Fruit fly (Drosophila melanogaster) whole organism, embryonic: ENCODE data around the gene rdog.
A peak's percentile ranks its signal among the peaks of the same experiment; 100 is the strongest.

Experiments
- Abd-B ChIP-seq: fragments of 200-800 bp; sonication (Bioruptor generic); optimal IDR thresholded peaks from 2 replicates; lab custom pipeline; 2018; ENCODE audit warnings: missing biosample characterization, mild to moderate bottlenecking, missing genetic modification characterization, moderate library complexity
- Atf-2 ChIP-seq: fragments of 200-800 bp; sonication (Bioruptor generic); optimal IDR thresholded peaks from 2 replicates; lab custom pipeline; 2016; ENCODE audit warnings: missing biosample characterization, missing genetic modification characterization
- Blimp-1 ChIP-seq: fragments of 200-800 bp; sonication (Bioruptor generic); optimal IDR thresholded peaks from 3 replicates; lab custom pipeline; 2018; ENCODE audit warnings: missing biosample characterization, missing genetic modification characterization, mild to moderate bottlenecking, moderate library complexity, missing genetic modification reagents
- CG1024 ChIP-seq: fragments of 200-800 bp; sonication (Bioruptor generic); IDR thresholded peaks from 2 replicates; pipeline ENCODE4 v1.3.6; 2022; ENCODE audit warnings: missing biosample characterization, missing genetic modification characterization
- CG10274 ChIP-seq: fragments of 200-800 bp; sonication (Bioruptor generic); optimal IDR thresholded peaks from 3 replicates; lab custom pipeline; 2017; ENCODE audit warnings: missing biosample characterization, mild to moderate bottlenecking, missing genetic modification characterization
- CG12299 ChIP-seq: fragments of 200-800 bp; sonication (Bioruptor generic); optimal IDR thresholded peaks from 2 replicates; lab custom pipeline; 2018; ENCODE audit warnings: missing biosample characterization, mild to moderate bottlenecking, missing genetic modification characterization
- CG12391 ChIP-seq: fragments of 200-800 bp; sonication (Bioruptor generic); optimal IDR thresholded peaks from 3 replicates; lab custom pipeline; 2018; ENCODE audit warnings: missing biosample characterization, mild to moderate bottlenecking, missing genetic modification characterization, moderate library complexity
- CG12942 ChIP-seq: fragments of 200-800 bp; sonication (Bioruptor generic); optimal IDR thresholded peaks from 3 replicates; lab custom pipeline; 2016; ENCODE audit warnings: missing biosample characterization, missing genetic modification characterization
- CG14050 ChIP-seq: fragments of 200-800 bp; sonication (Bioruptor generic); IDR thresholded peaks from 3 replicates; pipeline ENCODE4 v1.3.6; 2022; ENCODE audit warnings: missing biosample characterization, missing genetic modification characterization
- CG1602 ChIP-seq: fragments of 200-800 bp; sonication (Bioruptor generic); optimal IDR thresholded peaks from 3 replicates; lab custom pipeline; 2016; ENCODE audit warnings: missing biosample characterization, missing genetic modification characterization
- CG17568 ChIP-seq: fragments of 200-800 bp; sonication (Bioruptor generic); optimal IDR thresholded peaks from 2 replicates; lab custom pipeline; 2018; ENCODE audit warnings: missing biosample characterization, mild to moderate bottlenecking, missing genetic modification characterization, moderate library complexity
- CG2712 ChIP-seq: fragments of 200-800 bp; optimal IDR thresholded peaks from 3 replicates; lab custom pipeline; 2019; ENCODE audit warnings: missing biosample characterization, mild to moderate bottlenecking, missing genetic modification characterization, moderate library complexity
- CG4820 ChIP-seq: fragments of 200-800 bp; sonication (Bioruptor generic); optimal IDR thresholded peaks from 3 replicates; lab custom pipeline; 2016; ENCODE audit warnings: missing biosample characterization, missing genetic modification characterization
- CG6683 ChIP-seq: fragments of 200-800 bp; sonication (Bioruptor generic); optimal IDR thresholded peaks from 2 replicates; lab custom pipeline; 2017; ENCODE audit warnings: missing biosample characterization, mild to moderate bottlenecking, missing genetic modification characterization, missing genetic modification reagents
- CG7372 ChIP-seq: fragments of 200-800 bp; sonication (Bioruptor generic); IDR thresholded peaks from 2 replicates; pipeline ENCODE4 v1.3.6; 2022; ENCODE audit warnings: missing biosample characterization, missing genetic modification characterization
- CG7745 ChIP-seq: fragments of 200-800 bp; sonication (Bioruptor generic); optimal IDR thresholded peaks from 2 replicates; lab custom pipeline; 2018; ENCODE audit warnings: missing biosample characterization, mild to moderate bottlenecking, missing genetic modification characterization, moderate library complexity
- CG8388 ChIP-seq: fragments of 200-800 bp; sonication (Bioruptor generic); optimal IDR thresholded peaks from 2 replicates; lab custom pipeline; 2019; ENCODE audit warnings: missing biosample characterization, mild to moderate bottlenecking, missing genetic modification characterization, moderate library complexity
- CkIIα-i1 ChIP-seq: fragments of 200-800 bp; sonication (Bioruptor generic); IDR thresholded peaks from 2 replicates; pipeline ENCODE4 v1.3.6; 2022; ENCODE audit warnings: missing biosample characterization, missing genetic modification characterization
- Dp ChIP-seq: fragments of 200-800 bp; sonication (Bioruptor generic); optimal IDR thresholded peaks from 2 replicates; lab custom pipeline; 2018; ENCODE audit warnings: missing biosample characterization, mild to moderate bottlenecking, missing genetic modification characterization, moderate library complexity
- H15 ChIP-seq: fragments of 200-800 bp; sonication (Bioruptor generic); IDR thresholded peaks from 3 replicates; pipeline ENCODE4 v1.3.6; 2022; ENCODE audit warnings: missing biosample characterization, missing genetic modification characterization
- Lpt ChIP-seq: fragments of >200 bp; optimal IDR thresholded peaks from 2 replicates; lab custom pipeline; 2018; ENCODE audit warnings: missing biosample characterization, missing genetic modification characterization
- Meics ChIP-seq: fragments of 200-800 bp; sonication (Bioruptor generic); optimal IDR thresholded peaks from 2 replicates; lab custom pipeline; 2017; ENCODE audit warnings: missing biosample characterization, mild to moderate bottlenecking, missing genetic modification characterization
- NC2β ChIP-seq: fragments of 200-800 bp; sonication (Bioruptor generic); optimal IDR thresholded peaks from 2 replicates; lab custom pipeline; 2016; ENCODE audit warnings: missing biosample characterization, missing genetic modification characterization
- NFAT ChIP-seq: fragments of 200-800 bp; sonication (Bioruptor generic); IDR thresholded peaks from 2 replicates; pipeline ENCODE4 v1.3.6; 2022; ENCODE audit warnings: missing biosample characterization, missing genetic modification characterization
- Oli ChIP-seq: fragments of 200-800 bp; sonication (Bioruptor generic); optimal IDR thresholded peaks from 2 replicates; lab custom pipeline; 2018; ENCODE audit warnings: missing biosample characterization, mild to moderate bottlenecking, missing genetic modification characterization, moderate library complexity
- Opbp ChIP-seq: fragments of 200-800 bp; sonication (Bioruptor generic); IDR thresholded peaks from 3 replicates; pipeline ENCODE4 v1.3.6; 2022; ENCODE audit warnings: missing biosample characterization, missing genetic modification characterization; ENCODE audit not compliant: partially characterized antibody
- Side ChIP-seq: fragments of 200-800 bp; sonication (Bioruptor generic); optimal IDR thresholded peaks from 2 replicates; lab custom pipeline; 2016; ENCODE audit warnings: missing biosample characterization, missing genetic modification characterization
- Usf ChIP-seq: fragments of 200-800 bp; sonication (Bioruptor generic); optimal IDR thresholded peaks from 2 replicates; lab custom pipeline; 2017; ENCODE audit warnings: missing genotype, missing biosample characterization, missing genetic modification characterization
- Vsx1 ChIP-seq: fragments of 200-800 bp; sonication (Bioruptor generic); optimal IDR thresholded peaks from 2 replicates; lab custom pipeline; 2017; ENCODE audit warnings: missing biosample characterization, mild to moderate bottlenecking, missing genetic modification characterization, missing genetic modification reagents
- aop ChIP-seq: fragments of 200-800 bp; sonication (Bioruptor generic); IDR thresholded peaks from 2 replicates; pipeline ENCODE4 v1.3.6; 2022; ENCODE audit warnings: missing biosample characterization, missing genetic modification characterization
- bab2 ChIP-seq: fragments of 200-800 bp; sonication (Bioruptor generic); optimal IDR thresholded peaks from 2 replicates; lab custom pipeline; 2016; ENCODE audit warnings: missing biosample characterization, missing genetic modification characterization
- chm ChIP-seq: fragments of 200-800 bp; sonication (Bioruptor generic); IDR thresholded peaks from 2 replicates; pipeline ENCODE4 v1.3.6; 2022; ENCODE audit warnings: missing biosample characterization, missing genetic modification characterization
- dati ChIP-seq: fragments of 200-800 bp; sonication (Bioruptor generic); IDR thresholded peaks from 2 replicates; pipeline ENCODE4 v1.3.6; 2022; ENCODE audit warnings: missing biosample characterization, missing genetic modification characterization
- dysf ChIP-seq: fragments of 200-800 bp; sonication (Bioruptor generic); IDR thresholded peaks from 3 replicates; pipeline ENCODE4 v1.3.6; 2022; ENCODE audit warnings: missing biosample characterization, missing genetic modification characterization
- fd96Cb ChIP-seq: fragments of 200-800 bp; sonication (Bioruptor generic); optimal IDR thresholded peaks from 2 replicates; lab custom pipeline; 2018; ENCODE audit warnings: missing biosample characterization, mild to moderate bottlenecking, missing genetic modification characterization, moderate library complexity
- fru ChIP-seq: fragments of >200 bp; optimal IDR thresholded peaks from 2 replicates; lab custom pipeline; 2017
- gce ChIP-seq: fragments of 200-800 bp; sonication (Bioruptor generic); IDR thresholded peaks from 3 replicates; pipeline ENCODE4 v1.3.6; 2022; ENCODE audit warnings: missing biosample characterization, missing genetic modification characterization
- grn ChIP-seq: fragments of 200-800 bp; sonication (Bioruptor generic); optimal IDR thresholded peaks from 3 replicates; lab custom pipeline; 2017; ENCODE audit warnings: missing biosample characterization, missing genetic modification characterization
- jumu ChIP-seq: fragments of 200-800 bp; sonication (Bioruptor generic); optimal IDR thresholded peaks from 3 replicates; lab custom pipeline; 2016; ENCODE audit warnings: missing biosample characterization, missing genetic modification characterization
- kni ChIP-seq: fragments of 200-800 bp; sonication (Bioruptor generic); optimal IDR thresholded peaks from 3 replicates; lab custom pipeline; 2017; ENCODE audit warnings: mild to moderate bottlenecking, missing biosample characterization, missing genetic modification reagents, missing genetic modification characterization
- lbe ChIP-seq: fragments of 200-800 bp; sonication (Bioruptor generic); optimal IDR thresholded peaks from 2 replicates; lab custom pipeline; 2016; ENCODE audit warnings: missing biosample characterization, mild to moderate bottlenecking, missing genetic modification characterization
- lmd ChIP-seq: fragments of 200-800 bp; sonication (Bioruptor generic); IDR thresholded peaks from 2 replicates; pipeline ENCODE4 v1.3.6; 2022; ENCODE audit warnings: missing biosample characterization, missing genetic modification characterization
- prd ChIP-seq, 3 experiments: fragments of >200 bp in 2 of 3; fragments of 200-800 bp in 1 of 3; sonication (Bioruptor generic) in 1 of 3; optimal IDR thresholded peaks in 2 of 3; IDR thresholded peaks in 1 of 3; 2 replicates in 2 of 3; 3 replicates in 1 of 3; pipeline versions ENCODE4 v1.3.6 to Lab custom; 2017 to 2022; ENCODE audit warnings: missing biosample characterization in 1 of 3, missing genetic modification characterization in 1 of 3
- pros ChIP-seq: fragments of 200-800 bp; sonication (Bioruptor generic); optimal IDR thresholded peaks from 3 replicates; lab custom pipeline; 2019; ENCODE audit warnings: missing biosample characterization, mild to moderate bottlenecking, missing genetic modification characterization, moderate library complexity
- pum ChIP-seq: fragments of 200-800 bp; sonication (Bioruptor generic); optimal IDR thresholded peaks from 2 replicates; lab custom pipeline; 2016; ENCODE audit warnings: missing biosample characterization, missing genetic modification characterization
- sens ChIP-seq: fragments of 200-800 bp; sonication (Bioruptor generic); peaks from one replicate; lab custom pipeline; 2016; ENCODE audit warnings: missing biosample characterization, missing genetic modification characterization
- tll ChIP-seq, 2 experiments: fragments of 200-800 bp in 1 of 2; fragments of >200 bp in 1 of 2; sonication (Bioruptor generic) in 1 of 2; optimal IDR thresholded peaks; 2 replicates each; lab custom pipeline; 2017 to 2019; ENCODE audit warnings: missing biosample characterization in 2 of 2, missing genetic modification characterization in 2 of 2, mild to moderate bottlenecking in 1 of 2, moderate library complexity in 1 of 2
- tna ChIP-seq: fragments of 200-800 bp; sonication (Bioruptor generic); IDR thresholded peaks from 2 replicates; pipeline ENCODE4 v1.3.6; 2022; ENCODE audit warnings: missing biosample characterization, missing genetic modification characterization; ENCODE audit not compliant: partially characterized antibody
- vfl ChIP-seq: fragments of 200-800 bp; sonication (Bioruptor generic); optimal IDR thresholded peaks from 2 replicates; lab custom pipeline; 2016; ENCODE audit warnings: missing biosample characterization, missing genetic modification characterization
- z ChIP-seq: fragments of 200-800 bp; sonication (Bioruptor generic); IDR thresholded peaks from 3 replicates; pipeline ENCODE4 v1.3.6; 2022; ENCODE audit warnings: missing biosample characterization, missing genetic modification characterization
- zf30C ChIP-seq: fragments of 200-800 bp; sonication (Bioruptor generic); optimal IDR thresholded peaks from 3 replicates; lab custom pipeline; 2018; ENCODE audit warnings: missing biosample characterization, mild to moderate bottlenecking, missing genetic modification characterization

Gene rdog

DNA sequence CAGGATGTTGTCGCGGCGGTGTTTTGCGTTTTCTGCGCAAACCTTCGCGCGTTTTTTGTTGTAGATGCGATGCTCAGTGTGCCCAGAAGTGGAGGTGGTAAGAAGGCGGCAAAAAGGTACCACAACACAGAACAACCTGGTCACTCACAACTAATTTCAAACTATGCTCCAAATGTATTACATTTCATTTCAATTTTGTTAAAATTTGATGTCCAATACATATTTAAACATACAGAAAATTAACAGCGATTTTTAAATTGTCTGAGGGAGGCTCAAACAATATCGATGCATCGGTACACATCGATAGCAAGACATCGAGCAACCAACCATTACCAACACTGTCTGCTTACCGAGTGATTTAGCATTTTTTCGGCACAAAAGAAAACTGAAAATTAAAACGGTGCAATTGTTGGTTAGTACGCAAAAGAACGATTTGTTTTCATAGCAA is 4.7 kb upstream of the rdog start, which contains the start of the genes Slbp and Rpn2 (continued):
- TF ChIP-seq Atf-2 (GFP tag; lab: Kevin White, UChicago) (peak; percentile 16), tll (GFP tag; optimal IDR thresholded peaks at IDR 0.05; lab: Kevin White, UChicago) (no peak), jumu (peak; percentile 76), kni (no peak), pros (no peak), CG2712 (tag; lab: Kevin White, UChicago) (peak; percentile 55), pum (GFP tag; lab: Kevin White, UChicago) (peak; percentile 27), z (no peak), Side (peak; percentile 60), Opbp (GFP tag; lab: Robert Waterston, UW) (peak; percentile 88), dysf (GFP tag; lab: Robert Waterston, UW) (0 out of 3 replicates have a peak, but pooled peaks have one; percentile 13), dati (no peak), Dp (GFP tag; lab: Kevin White, UChicago) (peak; percentile 74), Meics (GFP tag; lab: Kevin White, UChicago) (peak; percentile 30), chm (GFP tag; lab: Robert Waterston, UW) (no peak), zf30C (GFP tag; lab: Kevin White, UChicago) (no peak), tna (GFP tag; lab: Robert Waterston, UW) (peak; percentile 74), Oli (tag; lab: Kevin White, UChicago) (no peak), prd (optimal IDR thresholded peaks at IDR 0.05; lab: Kevin White, UChicago) (no peak), prd (GFP tag; IDR thresholded peaks at IDR 0.05; lab: Robert Waterston, UW) (0 out of 3 replicates have a peak, but pooled peaks have one; percentile 15), aop (GFP tag; lab: Robert Waterston, UW) (no peak), CG12299 (tag; lab: Kevin White, UChicago) (peak; percentile 43), lmd (no peak; the same call in 1 of the 2 replicates), CG1602 (GFP tag; lab: Kevin White, UChicago) (no peak), CG4820 (GFP tag; lab: Kevin White, UChicago) (peak; percentile 10), NFAT (GFP tag; lab: Robert Waterston, UW) (0 out of 2 replicates have a peak, but pooled peaks have one; percentile 4), vfl (GFP tag; lab: Kevin White, UChicago) (peak; percentile 45), CkIIα-i1 (GFP tag; lab: Robert Waterston, UW) (no peak), Usf (GFP tag; lab: Kevin White, UChicago) (no peak), Abd-B (GFP tag; lab: Kevin White, UChicago) (no peak), NC2β (GFP tag; lab: Kevin White, UChicago) (peak; percentile 45), CG12391 (peak; percentile 67), Vsx1 (no peak), CG1024 (GFP tag; lab: Robert Waterston, UW) (no peak), CG8388 (no peak), fru (lab: Kevin White, UChicago) (no peak), grn (GFP tag; lab: Kevin White, UChicago) (no peak), Blimp-1 (GFP tag; lab: Kevin White, UChicago) (no peak), sens (GFP tag; lab: Kevin White, UChicago) (peak; percentile 85), lbe (GFP tag; lab: Kevin White, UChicago) (peak; percentile 74), CG14050 (GFP tag; lab: Robert Waterston, UW) (no peak), Lpt (GFP tag; lab: Kevin White, UChicago) (no peak), H15 (GFP tag; lab: Robert Waterston, UW) (no peak), gce (GFP tag; lab: Robert Waterston, UW) (no peak), CG7372 (GFP tag; lab: Robert Waterston, UW) (no peak), CG10274 (GFP tag; lab: Kevin White, UChicago) (no peak), CG12942 (GFP tag; lab: Kevin White, UChicago) (peak; percentile 2), fd96Cb (no peak), bab2 (GFP tag; lab: Kevin White, UChicago) (peak; percentile 34), CG17568 (GFP tag; lab: Kevin White, UChicago) (no peak), CG7745 (no peak), CG6683 (GFP tag; lab: Kevin White, UChicago) (peak; percentile 37)
